Worm (Caenorhabditis elegans): Measurements from ENCODE around the gene R13D11.4.
"Not testable (repeated sequence)": the region's sequence is repeated elsewhere in the genome, so short reads cannot be mapped to it uniquely, and the experiment has no call there.

The R13D11.4 gene

DNA sequence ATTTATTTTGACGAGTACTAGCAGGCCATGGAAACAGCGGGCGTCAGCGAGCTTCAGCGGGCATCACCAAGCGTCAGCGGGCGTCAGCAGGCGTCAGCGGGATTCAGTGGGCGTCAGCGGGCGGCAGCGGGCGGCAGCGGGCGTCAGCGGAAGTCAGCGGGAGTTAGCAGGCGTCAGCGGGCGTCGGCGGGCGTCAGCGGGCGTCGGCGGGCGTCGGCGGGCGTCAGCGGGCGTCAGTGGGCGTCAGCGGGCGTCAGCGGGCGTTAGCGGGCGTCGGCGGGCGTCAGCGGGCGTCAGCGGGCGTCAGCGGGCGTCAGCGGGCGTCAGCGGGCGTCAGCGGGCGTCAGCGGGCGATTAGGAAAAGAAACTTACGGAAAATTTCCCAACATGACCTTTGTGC lies 32.0 kb downstream of the R13D11.4 start:
- TF ChIP-seq W03F9.2 (tag; optimal IDR thresholded peaks at IDR 0.05), result no peak
- TF ChIP-seq dao-5 (tag; optimal IDR thresholded peaks at IDR 0.05), result no peak
- no peak for TF ChIP-seq him-1 (tag; optimal IDR thresholded peaks at IDR 0.05)

DNA sequence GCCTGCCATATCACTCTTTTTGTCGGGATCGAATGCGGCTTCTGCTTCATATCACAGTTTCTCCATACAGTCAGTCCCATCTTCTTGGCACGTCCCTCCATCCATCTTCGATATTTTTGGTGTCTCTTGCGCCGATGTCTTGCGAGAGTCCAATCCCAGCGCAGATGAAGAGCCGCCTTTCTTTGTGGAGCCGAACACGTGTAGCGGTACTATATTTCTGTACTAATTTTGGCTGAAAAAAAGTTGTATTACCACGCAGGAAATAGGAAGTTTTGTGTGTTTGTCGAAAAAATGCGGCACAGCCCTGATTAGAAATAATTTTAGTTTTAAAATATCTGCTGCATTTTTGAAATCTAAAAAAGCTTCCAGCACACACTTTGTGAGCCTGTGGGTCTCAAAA lies 32.5 kb downstream of the R13D11.4 start, which contains the start of gene K09C6.8:
TSS of gene K09C6.8 (minus strand) at position 101 of the 400 bp plus-strand sequence.
- TF ChIP-seq W03F9.2, him-1, dao-5 (tag; optimal IDR thresholded peaks at IDR 0.05): not testable (repeated sequence)

DNA sequence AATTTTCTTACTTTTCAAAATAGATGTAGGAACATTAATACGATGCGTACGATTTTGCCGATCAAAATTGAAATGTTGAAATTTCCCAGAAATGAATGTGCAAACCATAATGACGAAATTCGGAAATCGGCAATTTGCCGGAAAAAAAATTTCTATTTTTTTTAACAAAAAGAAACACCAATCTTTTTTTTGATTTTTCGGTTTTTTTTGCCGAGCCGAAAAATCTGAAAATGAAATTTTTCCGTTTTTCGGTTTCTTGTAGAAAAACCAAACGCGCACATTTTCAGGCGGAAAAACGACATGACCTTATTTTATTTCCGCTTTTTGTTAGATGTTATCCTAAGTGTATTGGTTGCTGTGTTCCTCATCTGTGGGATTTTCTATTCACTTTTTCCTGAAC lies 36.9 kb downstream of the R13D11.4 start, which contains the start of gene srbc-13:
TSS of gene srbc-13 (plus strand) at position 301 of the 400 bp plus-strand sequence.
- TF ChIP-seq dao-5 (tag; optimal IDR thresholded peaks at IDR 0.05), result no peak

DNA sequence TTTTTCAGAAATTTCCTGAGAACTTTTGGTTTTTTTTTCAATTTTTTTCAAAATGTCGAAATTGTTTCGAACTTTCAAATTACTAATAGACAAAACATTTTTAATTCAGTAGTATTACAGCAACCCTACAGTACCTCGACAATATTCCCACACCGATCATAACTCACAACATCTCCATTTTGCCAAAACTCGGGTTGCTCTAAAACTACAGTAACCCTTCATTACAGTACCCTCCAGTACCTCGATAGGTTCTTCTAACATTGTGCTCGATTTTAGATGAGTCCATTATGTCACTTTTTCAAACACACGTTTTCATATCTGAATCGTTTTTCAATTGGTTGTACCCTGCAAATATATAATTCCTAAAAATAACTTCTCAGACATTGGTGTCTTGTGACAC lies 38.4 kb downstream of the R13D11.4 start:
- no peak for TF ChIP-seq him-1 (tag; optimal IDR thresholded peaks at IDR 0.05)
- no peak for TF ChIP-seq W03F9.2 (tag; optimal IDR thresholded peaks at IDR 0.05)
- TF ChIP-seq dao-5 (tag; optimal IDR thresholded peaks at IDR 0.05), result no peak

DNA sequence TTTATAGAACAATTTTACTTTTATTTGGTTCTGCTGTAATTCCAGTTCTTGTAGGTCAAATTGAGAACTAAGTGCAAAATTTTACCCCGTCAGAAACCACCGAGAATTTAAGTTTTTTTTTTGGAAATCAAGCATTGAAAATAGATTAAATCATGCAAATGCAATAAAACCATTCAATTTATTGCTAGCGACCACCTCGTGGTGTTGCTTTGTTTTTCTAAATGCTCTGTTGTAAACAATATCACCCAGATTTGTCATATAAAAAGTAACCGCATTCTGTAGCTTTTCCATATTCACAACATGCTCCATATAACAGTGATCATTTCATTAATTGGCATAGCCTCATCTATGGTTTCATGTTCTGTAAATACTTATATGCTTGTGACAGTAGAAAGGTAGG lies 38.9 kb downstream of the R13D11.4 start, which contains the start of gene srbc-12:
TSS of gene srbc-12 (plus strand) at position 301 of the 400 bp plus-strand sequence.
- no peak for TF ChIP-seq dao-5 (tag; optimal IDR thresholded peaks at IDR 0.05)

DNA sequence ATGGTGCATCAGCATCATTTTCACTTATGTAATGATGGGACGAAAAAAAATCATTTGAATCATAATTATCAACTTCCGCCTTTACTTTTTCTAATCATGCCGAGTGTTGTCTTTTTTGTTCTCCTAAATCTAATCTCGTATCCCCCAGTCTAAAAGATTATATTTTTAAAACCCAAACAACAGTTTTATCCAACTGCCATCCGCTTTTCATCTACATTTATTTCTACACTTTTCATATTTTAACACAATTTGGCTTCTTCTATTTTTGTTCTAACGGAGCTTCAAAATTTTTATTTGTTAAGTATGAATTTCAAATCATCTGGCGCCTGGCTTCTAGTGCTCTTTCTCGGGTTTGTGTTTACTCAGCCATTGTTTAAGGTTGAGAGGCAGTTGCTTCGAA lies 41.6 kb downstream of the R13D11.4 start, which contains the start of gene K09C6.3:
TSS of gene K09C6.3 (plus strand) at position 301 of the 400 bp plus-strand sequence.
- TF ChIP-seq him-1 (tag; optimal IDR thresholded peaks at IDR 0.05) (no peak), W03F9.2 (tag; optimal IDR thresholded peaks at IDR 0.05) (no peak), dao-5 (tag; optimal IDR thresholded peaks at IDR 0.05) (no peak)

DNA sequence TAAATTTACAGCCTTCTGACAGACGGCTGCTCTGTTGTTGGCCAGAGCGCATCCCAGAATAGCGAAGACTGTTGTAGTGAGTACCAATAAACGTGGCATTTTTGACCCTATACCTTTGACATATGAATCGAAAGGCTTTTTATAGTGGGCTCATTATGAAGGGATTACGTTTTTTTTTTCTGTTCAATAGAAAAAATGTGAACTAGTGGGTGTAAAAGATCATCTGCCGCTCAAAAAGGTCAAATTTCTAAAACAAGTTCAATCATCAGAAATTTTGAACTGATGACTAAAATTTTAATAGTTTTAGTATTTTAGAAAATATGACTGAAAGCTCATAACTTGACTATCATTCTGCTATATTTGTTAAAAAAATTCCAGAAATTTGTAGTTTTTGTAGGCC lies 44.4 kb downstream of the R13D11.4 start, which contains the start of gene K09C6.9:
TSS of gene K09C6.9 (minus strand) at position 101 of the 400 bp plus-strand sequence.
- no peak for TF ChIP-seq him-1 (tag; optimal IDR thresholded peaks at IDR 0.05)
- TF ChIP-seq dao-5 (tag; optimal IDR thresholded peaks at IDR 0.05), result no peak
- no peak for TF ChIP-seq W03F9.2 (tag; optimal IDR thresholded peaks at IDR 0.05)

DNA sequence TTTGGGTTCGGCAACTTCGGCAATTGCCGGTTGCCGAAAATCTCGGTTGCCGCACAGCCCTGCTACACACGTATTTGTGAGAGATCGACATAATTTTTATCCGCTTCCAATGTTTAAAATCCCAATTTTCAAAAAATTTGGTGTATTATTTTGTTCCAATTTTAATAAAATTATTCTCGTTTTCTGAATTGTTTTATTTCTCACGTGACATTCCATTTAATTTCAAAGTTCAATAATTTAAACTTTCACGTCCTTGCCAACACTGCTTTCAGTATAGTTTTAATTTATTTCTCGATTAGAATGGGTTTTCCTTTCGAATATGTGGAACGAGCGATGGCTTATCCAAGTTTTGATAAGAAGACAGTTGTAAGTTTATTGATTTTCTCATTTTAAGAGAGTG lies 45.9 kb downstream of the R13D11.4 start, which contains the start of gene K09C6.2:
TSS of gene K09C6.2 (plus strand) at position 301 of the 400 bp plus-strand sequence.
- TF ChIP-seq him-1 (tag; optimal IDR thresholded peaks at IDR 0.05), result no peak
- TF ChIP-seq W03F9.2 (tag; optimal IDR thresholded peaks at IDR 0.05), result no peak
- TF ChIP-seq dao-5 (tag; optimal IDR thresholded peaks at IDR 0.05), result no peak

DNA sequence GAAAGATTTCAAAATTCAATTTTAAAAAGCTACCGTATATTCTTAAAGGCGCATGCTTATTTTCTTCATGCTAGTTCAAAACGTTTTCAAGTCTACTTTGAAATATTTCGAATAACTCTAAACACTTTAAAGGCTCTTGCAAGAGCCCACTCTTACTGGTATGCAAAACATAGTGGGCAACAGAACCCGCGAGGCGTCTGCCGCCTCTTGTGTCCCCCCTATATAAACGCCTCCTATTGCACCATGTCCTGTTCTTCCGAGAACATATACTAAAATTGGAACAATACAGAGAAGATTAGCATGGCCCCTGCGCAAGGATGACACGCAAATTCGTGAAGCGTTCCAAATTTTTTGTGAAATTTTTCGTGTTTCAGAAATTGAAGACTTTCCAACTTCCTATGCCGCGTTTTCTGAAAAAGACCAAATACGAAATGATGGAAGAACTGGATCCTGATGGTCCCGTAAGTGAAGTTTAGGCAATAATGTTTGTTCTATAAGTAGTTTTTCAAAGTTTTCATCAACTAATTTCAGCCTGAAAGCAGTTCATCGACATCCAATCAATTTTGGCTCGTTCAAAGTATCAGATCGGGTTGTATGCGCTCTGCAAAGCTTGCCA lies 48.3 kb downstream of the R13D11.4 start:
- TF ChIP-seq W03F9.2 (tag; optimal IDR thresholded peaks at IDR 0.05), result no peak
- TF ChIP-seq him-1 (tag; optimal IDR thresholded peaks at IDR 0.05), result no peak
- no peak for TF ChIP-seq dao-5 (tag; optimal IDR thresholded peaks at IDR 0.05)
